Worm (Caenorhabditis elegans) whole organism, L1 larva: ENCODE data around the gene srj-11.

Experiments used
- aly-2 ChIP-seq: fragments of 150-350 bp; optimal IDR thresholded peaks from 2 replicates; lab custom pipeline; 2014; ENCODE audit warnings: missing biosample characterization, missing genetic modification characterization
- ama-1 ChIP-seq: fragments of 150-350 bp; optimal IDR thresholded peaks from 2 replicates; lab custom pipeline; 2014
- blmp-1 ChIP-seq: fragments of 150-350 bp; optimal IDR thresholded peaks from 2 replicates; lab custom pipeline; 2014; ENCODE audit warnings: missing biosample characterization, missing genetic modification characterization
- efl-1 ChIP-seq, 4 experiments: fragments of 150-350 bp; optimal IDR thresholded peaks in 3 of 4; peaks in 1 of 4; 1 replicate in 1 of 4; 2 replicates in 3 of 4; lab custom pipeline; 2014; ENCODE audit warnings: missing biosample characterization in 2 of 4, missing genetic modification characterization in 2 of 4, missing genetic modification reagents in 2 of 4

DNA sequence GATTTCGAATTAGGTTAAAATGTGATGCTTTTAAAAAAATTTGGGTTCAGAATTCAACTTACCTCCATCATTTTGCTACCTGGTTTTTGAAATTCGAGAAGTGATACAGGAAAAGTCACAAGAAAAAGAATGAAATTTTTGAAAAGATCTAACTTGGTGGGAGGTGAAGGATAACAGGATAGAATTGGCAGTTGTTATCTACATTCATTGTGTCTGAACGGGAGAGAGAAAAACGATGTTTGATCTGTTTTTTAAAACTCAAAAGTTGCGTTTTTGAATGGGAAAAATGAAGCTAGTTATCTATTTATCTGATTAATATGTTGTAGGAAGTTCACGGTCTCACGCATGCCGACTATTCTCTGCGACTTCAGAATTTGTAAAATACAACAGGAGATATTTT lies 46.1 kb downstream of the srj-11 start, which contains the start of gene F35F10.7:
- TF ChIP-seq aly-2 (tag; lab: Kevin White, UChicago) (no peak), efl-1 (optimal IDR thresholded peaks at IDR 0.05; lab: Kevin White, UChicago) (no peak), efl-1 (GFP tag; optimal IDR thresholded peaks at IDR 0.05 in 1 of 2; lab: Kevin White, UChicago) (no peak), blmp-1 (no peak), ama-1 (lab: Kevin White, UChicago) (no peak)
